Worm (Caenorhabditis elegans) whole organism, L2 larva: ENCODE results near the gene clc-7.

ENCODE experiments used
- ZK546.5 ChIP-seq: sonication (generic microtip); optimal IDR thresholded peaks from 2 replicates; lab custom pipeline; 2017; ENCODE audit warnings: missing biosample characterization, missing genetic modification characterization
- aly-2 ChIP-seq: fragments of 150-350 bp; optimal IDR thresholded peaks from 2 replicates; lab custom pipeline; 2014; ENCODE audit warnings: missing biosample characterization, missing genetic modification characterization
- blmp-1 ChIP-seq: sonication (generic microtip); optimal IDR thresholded peaks from 2 replicates; lab custom pipeline; 2017; ENCODE audit warnings: missing genetic modification characterization, mild to moderate bottlenecking, missing compliant biosample characterization, antibody characterized with exemption, moderate library complexity; ENCODE audit not compliant: insufficient read depth
- lsy-2 ChIP-seq, 2 experiments: fragments of 150-350 bp in 1 of 2; sonication (generic microtip) in 1 of 2; optimal IDR thresholded peaks; 2 replicates each; lab custom pipeline; 2014 to 2017; ENCODE audit warnings: missing biosample characterization in 2 of 2, missing genetic modification characterization in 2 of 2
- mdl-1 ChIP-seq, 2 experiments: fragments of 150-350 bp in 1 of 2; sonication (generic microtip) in 1 of 2; optimal IDR thresholded peaks; 2 replicates each; lab custom pipeline; 2017; ENCODE audit warnings: missing biosample characterization in 2 of 2, missing genetic modification characterization in 2 of 2
- nhr-10 ChIP-seq: sonication (generic microtip); optimal IDR thresholded peaks from 2 replicates; lab custom pipeline; 2017; ENCODE audit warnings: missing biosample characterization, missing genetic modification characterization
- nhr-12 ChIP-seq: fragments of 150-350 bp; optimal IDR thresholded peaks from 2 replicates; lab custom pipeline; 2014; ENCODE audit warnings: missing biosample characterization, missing genetic modification characterization
- sma-3 ChIP-seq: sonication (generic microtip); optimal IDR thresholded peaks from 2 replicates; lab custom pipeline; 2016; ENCODE audit warnings: missing genetic modification reagents, missing genetic modification characterization, missing compliant biosample characterization

ce11 chrX:5043887-5044286, 24.0 kb upstream of the clc-7 start, which contains the start of gene Y64H9A.2:
- no peak for TF ChIP-seq lsy-2 (tag; optimal IDR thresholded peaks at IDR 0.05; lab: Kevin White, UChicago)
- TF ChIP-seq aly-2 (tag; lab: Kevin White, UChicago) = no peak
- no peak for TF ChIP-seq nhr-12 (tag; lab: Kevin White, UChicago)
- no peak for TF ChIP-seq nhr-10
- no peak for TF ChIP-seq blmp-1
- TF ChIP-seq sma-3 = no peak
- TF ChIP-seq mdl-1 (tag; optimal IDR thresholded peaks at IDR 0.05; lab: Kevin White, UChicago) = no peak
- TF ChIP-seq ZK546.5 (tag; lab: Kevin White, UChicago) = no peak
